Worm (Caenorhabditis elegans) whole organism, late embryonic: ENCODE results near the gene F14H3.12.

Source experiments
- K02D7.2 ChIP-seq: sonication (generic microtip); optimal IDR thresholded peaks from 2 replicates; lab custom pipeline; 2017; ENCODE audit warnings: mild to moderate bottlenecking, missing genetic modification characterization, missing compliant biosample characterization
- T23F11.4 ChIP-seq: fragments of 200-800 bp; sonication (Bioruptor generic); optimal IDR thresholded peaks from 2 replicates; lab custom pipeline; 2018; ENCODE audit warnings: mild to moderate bottlenecking, missing genetic modification characterization, missing compliant biosample characterization
- ahr-1 ChIP-seq: sonication (generic microtip); optimal IDR thresholded peaks from 2 replicates; lab custom pipeline; 2016; ENCODE audit warnings: missing genetic modification characterization, missing compliant biosample characterization
- ceh-18 ChIP-seq: sonication (generic microtip); optimal IDR thresholded peaks from 2 replicates; lab custom pipeline; 2016; ENCODE audit warnings: missing genetic modification characterization, missing compliant biosample characterization
- ceh-2 ChIP-seq: sonication (generic microtip); optimal IDR thresholded peaks from 2 replicates; lab custom pipeline; 2016; ENCODE audit warnings: missing genotype, missing genetic modification characterization, missing compliant biosample characterization
- ceh-22 ChIP-seq: sonication (generic microtip); optimal IDR thresholded peaks from 2 replicates; lab custom pipeline; 2017; ENCODE audit warnings: missing biosample characterization, missing genetic modification characterization
- ceh-31 ChIP-seq: sonication (generic microtip); optimal IDR thresholded peaks from 2 replicates; lab custom pipeline; 2016; ENCODE audit warnings: missing genetic modification characterization, missing compliant biosample characterization
- ceh-45 ChIP-seq: fragments of 200-800 bp; sonication (Bioruptor generic); IDR thresholded peaks from 2 replicates; pipeline ENCODE4 v1.3.6; 2022; ENCODE audit warnings: missing genetic modification reagents, missing genetic modification characterization, missing compliant biosample characterization
- ceh-48 ChIP-seq: sonication (generic microtip); optimal IDR thresholded peaks from 2 replicates; lab custom pipeline; 2016; ENCODE audit warnings: missing genetic modification characterization, inconsistent platforms, missing compliant biosample characterization
- ceh-6 ChIP-seq: fragments of 200-800 bp; sonication (Bioruptor generic); optimal IDR thresholded peaks from 2 replicates; lab custom pipeline; 2018; ENCODE audit warnings: mild to moderate bottlenecking, missing genetic modification characterization, missing compliant biosample characterization
- ceh-9 ChIP-seq: sonication (generic microtip); optimal IDR thresholded peaks from 2 replicates; lab custom pipeline; 2016; ENCODE audit warnings: mild to moderate bottlenecking, missing genetic modification characterization, inconsistent platforms, missing compliant biosample characterization
- elt-2 ChIP-seq: sonication (generic microtip); optimal IDR thresholded peaks from 2 replicates; lab custom pipeline; 2016; ENCODE audit warnings: missing genetic modification reagents, missing genetic modification characterization, missing compliant biosample characterization
- eyg-1 ChIP-seq: sonication (generic microtip); optimal IDR thresholded peaks from 2 replicates; lab custom pipeline; 2016; ENCODE audit warnings: missing genotype, missing genetic modification characterization, missing compliant biosample characterization
- fax-1 ChIP-seq: sonication (generic microtip); optimal IDR thresholded peaks from 2 replicates; lab custom pipeline; 2016; ENCODE audit warnings: missing genotype, missing genetic modification characterization, missing compliant biosample characterization
- fkh-10 ChIP-seq: fragments of 150-350 bp; optimal IDR thresholded peaks from 2 replicates; lab custom pipeline; 2014; ENCODE audit warnings: missing biosample characterization, missing genetic modification reagents, missing genetic modification characterization
- hlh-13 ChIP-seq: fragments of 200-800 bp; sonication (Bioruptor generic); optimal IDR thresholded peaks from 2 replicates; lab custom pipeline; 2018; ENCODE audit warnings: mild to moderate bottlenecking, missing genetic modification characterization, missing compliant biosample characterization
- hlh-15 ChIP-seq: sonication (generic microtip); optimal IDR thresholded peaks from 2 replicates; lab custom pipeline; 2016; ENCODE audit warnings: missing genetic modification characterization, missing compliant biosample characterization
- hlh-6 ChIP-seq: sonication (generic microtip); optimal IDR thresholded peaks from 2 replicates; lab custom pipeline; 2016; ENCODE audit warnings: missing genotype, missing genetic modification characterization, missing compliant biosample characterization
- hlh-8 ChIP-seq: sonication (generic microtip); optimal IDR thresholded peaks from 2 replicates; lab custom pipeline; 2016; ENCODE audit warnings: missing genotype, missing genetic modification characterization, missing compliant biosample characterization
- lin-11 ChIP-seq: fragments of 200-800 bp; sonication (Bioruptor generic); optimal IDR thresholded peaks from 2 replicates; lab custom pipeline; 2018; ENCODE audit warnings: mild to moderate bottlenecking, missing genetic modification characterization, missing compliant biosample characterization
- mec-3 ChIP-seq: sonication (generic microtip); optimal IDR thresholded peaks from 2 replicates; lab custom pipeline; 2016; ENCODE audit warnings: borderline replicate concordance, missing genetic modification characterization, missing compliant biosample characterization
- nfya-1 ChIP-seq: sonication (generic microtip); optimal IDR thresholded peaks from 2 replicates; lab custom pipeline; 2017; ENCODE audit warnings: missing genetic modification characterization, mild to moderate bottlenecking, missing compliant biosample characterization, antibody characterized with exemption, moderate library complexity
- nhr-11 ChIP-seq: fragments of 150-350 bp; optimal IDR thresholded peaks from 2 replicates; lab custom pipeline; 2014; ENCODE audit warnings: missing biosample characterization, missing genetic modification characterization
- npax-4 ChIP-seq: sonication (generic microtip); optimal IDR thresholded peaks from 2 replicates; lab custom pipeline; 2016; ENCODE audit warnings: missing genetic modification characterization, missing compliant biosample characterization
- pag-3 ChIP-seq: sonication (generic microtip); optimal IDR thresholded peaks from 2 replicates; lab custom pipeline; 2016; ENCODE audit warnings: missing compliant biosample characterization, missing genetic modification characterization, borderline replicate concordance
- pat-9 ChIP-seq: fragments of 200-800 bp; sonication (Bioruptor generic); optimal IDR thresholded peaks from 2 replicates; lab custom pipeline; 2018; ENCODE audit warnings: mild to moderate bottlenecking, missing genetic modification characterization, moderate library complexity, missing compliant biosample characterization
- pax-1 ChIP-seq: fragments of 150-350 bp; optimal IDR thresholded peaks from 2 replicates; lab custom pipeline; 2014; ENCODE audit warnings: missing biosample characterization, missing genetic modification characterization
- pha-4 ChIP-seq: fragments of 150-350 bp; optimal IDR thresholded peaks from 2 replicates; lab custom pipeline; 2018; ENCODE audit warnings: missing biosample characterization, missing genetic modification reagents, missing genetic modification characterization
- pqm-1 ChIP-seq: sonication (generic microtip); optimal IDR thresholded peaks from 2 replicates; lab custom pipeline; 2016; ENCODE audit warnings: missing genetic modification characterization, missing compliant biosample characterization
- sox-2 ChIP-seq: fragments of 200-800 bp; sonication (Bioruptor generic); IDR thresholded peaks from 2 replicates; pipeline ENCODE4 v1.3.6; 2022; ENCODE audit warnings: missing genetic modification reagents, missing genetic modification characterization, missing compliant biosample characterization
- sox-4 ChIP-seq: sonication (generic microtip); optimal IDR thresholded peaks from 2 replicates; lab custom pipeline; 2017; ENCODE audit warnings: mild to moderate bottlenecking, missing genetic modification characterization, inconsistent platforms, missing compliant biosample characterization
- tbx-7 ChIP-seq: sonication (generic microtip); optimal IDR thresholded peaks from 2 replicates; lab custom pipeline; 2016; ENCODE audit warnings: missing genotype, missing genetic modification characterization, missing compliant biosample characterization
- ttx-3 ChIP-seq: sonication (generic microtip); optimal IDR thresholded peaks from 2 replicates; lab custom pipeline; 2016; ENCODE audit warnings: missing genetic modification reagents, missing genetic modification characterization, missing compliant biosample characterization
- unc-42 ChIP-seq: sonication (generic microtip); optimal IDR thresholded peaks from 2 replicates; lab custom pipeline; 2016; ENCODE audit warnings: missing genotype, missing genetic modification characterization, missing compliant biosample characterization
- unc-86 ChIP-seq: sonication (generic microtip); optimal IDR thresholded peaks from 2 replicates; lab custom pipeline; 2016; ENCODE audit warnings: missing genetic modification characterization, missing compliant biosample characterization
- zip-5 ChIP-seq: sonication (generic microtip); optimal IDR thresholded peaks from 2 replicates; lab custom pipeline; 2016; ENCODE audit warnings: missing genetic modification characterization, missing compliant biosample characterization

The F14H3.12 gene

ce11 chrV:16047508-16047907 lies 27.6 kb downstream of the F14H3.12 start, which contains the start of gene str-198:
str-198 (plus strand) TSS chrV:16047808.
- TF ChIP-seq nhr-11 (tag; lab: Kevin White, UChicago) (no peak), pag-3 (tag; lab: Kevin White, UChicago) (no peak), ceh-2 (tag; lab: Kevin White, UChicago) (no peak), ceh-6 (GFP tag; lab: Kevin White, UChicago) (no peak), pha-4 (tag; lab: Kevin White, UChicago) (no peak), nfya-1 (no peak), T23F11.4 (GFP tag; lab: Kevin White, UChicago) (no peak), hlh-6 (no peak), ahr-1 (tag; lab: Kevin White, UChicago) (no peak)
- TF ChIP-seq, all 69 proteins: peak for 0

DNA sequence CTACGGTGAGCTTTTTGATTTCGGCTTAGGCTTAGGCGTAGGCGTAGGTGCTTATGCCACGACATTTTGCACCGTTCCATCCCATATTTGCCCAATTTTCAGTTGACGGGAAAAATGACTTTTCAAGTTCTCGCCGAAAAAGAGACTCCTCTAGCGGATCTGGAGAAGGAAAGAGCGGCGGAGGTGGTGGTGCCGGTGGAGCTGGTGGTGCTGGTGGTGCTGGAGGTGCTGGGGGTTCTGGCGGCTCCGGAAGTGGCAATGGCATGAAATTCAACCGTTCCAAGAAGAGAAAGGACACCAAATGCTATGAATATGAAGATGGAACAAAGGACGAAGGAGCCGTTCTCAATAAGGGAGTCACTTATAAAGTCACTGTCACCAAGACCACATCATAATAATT lies 28.1 kb downstream of the F14H3.12 start:
- no peak for TF ChIP-seq lin-11 (tag; lab: Kevin White, UChicago)
- TF ChIP-seq zip-5 (tag; lab: Kevin White, UChicago) = no peak
- no peak for TF ChIP-seq tbx-7 (tag; lab: Kevin White, UChicago)
- TF ChIP-seq ceh-18 (tag; lab: Kevin White, UChicago) = no peak
- no peak for TF ChIP-seq ceh-6 (GFP tag; lab: Kevin White, UChicago)
- TF ChIP-seq ceh-48 (tag; lab: Kevin White, UChicago) = no peak
- TF ChIP-seq nfya-1 = no peak
- TF ChIP-seq ceh-22 = no peak
- no peak for TF ChIP-seq sox-2 (GFP tag; lab: Robert Waterston, UW)
- TF ChIP-seq hlh-8 (tag; lab: Kevin White, UChicago) = no peak
- no peak for TF ChIP-seq ttx-3
- TF ChIP-seq mec-3 (tag; lab: Kevin White, UChicago) = no peak

ce11 chrV:16046573-16046972 lies 28.6 kb downstream of the F14H3.12 start, which contains the start of gene ZK285.2:
ZK285.2 (plus strand) TSS chrV:16046873.
- TF ChIP-seq eyg-1 (tag; lab: Kevin White, UChicago) (no peak), npax-4 (tag; lab: Kevin White, UChicago) (no peak), ceh-45 (GFP tag; lab: Robert Waterston, UW) (no peak), nfya-1 (no peak), sox-4 (tag; lab: Kevin White, UChicago) (no peak), unc-86 (tag; lab: Kevin White, UChicago) (no peak), ceh-31 (tag; lab: Kevin White, UChicago) (no peak)

ce11 chrV:16045837-16046236 lies 29.3 kb downstream of the F14H3.12 start, which contains the start of gene T10C6.15:
T10C6.15 (minus strand) TSS chrV:16045940.
- no peak for TF ChIP-seq pag-3 (tag; lab: Kevin White, UChicago)
- no peak for TF ChIP-seq ceh-2 (tag; lab: Kevin White, UChicago)
- peak; percentile 0 for TF ChIP-seq pqm-1
- TF ChIP-seq elt-2 = peak; percentile 75

DNA sequence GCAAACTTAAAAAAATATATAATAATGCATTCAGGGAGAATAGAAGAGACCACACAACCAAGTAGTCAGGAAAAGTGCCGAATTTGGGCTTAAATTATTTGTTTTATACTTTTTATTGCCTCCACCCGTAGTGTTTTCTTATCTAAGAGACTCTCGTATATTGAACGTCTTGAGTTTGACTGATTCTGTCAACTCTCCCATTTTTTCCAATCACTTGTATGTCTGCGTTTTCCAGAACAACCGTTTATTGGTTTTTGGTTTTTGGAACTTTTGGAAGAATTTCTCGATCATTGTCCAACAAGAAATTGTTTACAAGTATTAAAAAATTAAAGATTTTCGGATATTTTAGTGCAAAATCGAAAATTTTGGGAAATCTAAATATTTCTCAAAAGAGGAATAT lies 31.4 kb downstream of the F14H3.12 start:
- no peak for TF ChIP-seq ceh-9
- TF ChIP-seq mec-3 (tag; lab: Kevin White, UChicago) = no peak
- no peak for TF ChIP-seq fax-1 (tag; lab: Kevin White, UChicago)
- no peak for TF ChIP-seq unc-42 (tag; lab: Kevin White, UChicago)
- no peak for TF ChIP-seq hlh-15 (tag; lab: Kevin White, UChicago)
- TF ChIP-seq unc-86 (tag; lab: Kevin White, UChicago) = no peak
- TF ChIP-seq hlh-6 = no peak
- TF ChIP-seq ttx-3 = no peak
- no peak for TF ChIP-seq pax-1 (tag; lab: Kevin White, UChicago)

DNA sequence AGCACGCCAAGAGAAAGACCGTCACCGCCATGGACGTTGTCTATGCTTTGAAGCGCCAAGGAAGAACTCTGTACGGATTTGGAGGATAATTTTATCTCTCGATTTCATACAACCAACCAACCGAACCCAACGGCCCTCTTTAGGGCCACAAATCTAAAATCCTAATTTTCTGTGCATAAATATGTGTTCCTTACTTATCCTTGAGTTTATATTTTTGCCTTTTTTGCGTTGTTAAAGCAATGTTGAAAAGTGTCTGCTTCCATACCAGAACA lies 32.4 kb downstream of the F14H3.12 start:
- TF ChIP-seq fkh-10 (GFP tag; lab: Kevin White, UChicago) (no peak), zip-5 (tag; lab: Kevin White, UChicago) (no peak), pat-9 (tag; lab: Kevin White, UChicago) (no peak), hlh-13 (GFP tag; lab: Kevin White, UChicago) (no peak), ahr-1 (tag; lab: Kevin White, UChicago) (no peak), K02D7.2 (tag; lab: Kevin White, UChicago) (no peak), pax-1 (tag; lab: Kevin White, UChicago) (no peak)
